Worm (Caenorhabditis elegans): ENCODE results near the gene C33H5.13.

C33H5.13 gene

DNA sequence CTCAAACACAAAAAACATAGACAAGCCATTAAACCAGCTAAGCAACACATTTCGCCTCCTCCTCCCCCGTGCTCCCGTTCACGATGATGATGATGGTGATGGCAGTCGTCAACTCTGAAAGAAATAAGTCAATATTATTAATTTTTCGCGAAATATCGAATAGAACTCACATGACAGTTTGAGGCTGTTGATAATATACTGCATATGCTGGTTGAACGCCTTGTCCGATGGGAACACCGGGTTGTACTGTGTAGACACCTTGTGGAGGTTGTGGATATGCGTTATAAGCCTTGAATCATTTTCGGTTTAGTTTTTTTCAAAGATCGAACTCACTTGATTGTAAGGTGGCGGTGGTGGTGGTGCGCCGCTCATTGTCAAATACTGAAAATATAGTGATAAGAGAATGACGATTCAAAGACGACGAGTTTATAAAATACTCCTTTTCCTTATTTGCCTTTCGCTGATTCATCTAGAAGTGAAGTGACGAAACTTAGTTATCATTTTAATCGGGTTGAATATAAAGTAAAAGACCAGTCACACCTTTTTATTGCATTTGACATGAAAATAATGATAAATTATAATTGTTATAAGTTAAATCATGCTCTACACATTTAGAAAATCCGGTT lies at the start of gene C33H5.13:
C33H5.13 (minus strand) TSS at position 443 of the 626 bp plus-strand sequence.
- TF ChIP-seq spr-1 (tag; optimal IDR thresholded peaks at IDR 0.05) (no peak), zfp-2 (tag; optimal IDR thresholded peaks at IDR 0.05) (no peak), nhr-10 (tag; optimal IDR thresholded peaks at IDR 0.05) (no peak), D1046.2 (GFP tag; IDR thresholded peaks at IDR 0.05) (no peak), Y105C5A.15 (GFP tag; IDR thresholded peaks at IDR 0.05) (no peak), php-3 (GFP tag; IDR thresholded peaks at IDR 0.05) (no peak), T26A8.4 (GFP tag; IDR thresholded peaks at IDR 0.05) (no peak), lir-3 (tag; optimal IDR thresholded peaks at IDR 0.05) (no peak), skn-1 (tag; optimal IDR thresholded peaks at IDR 0.05) (no peak), R02D3.7 (tag; optimal IDR thresholded peaks at IDR 0.05) (no peak), Y75B8A.6 (GFP tag; IDR thresholded peaks at IDR 0.05) (no peak), dpl-1 (GFP tag; optimal IDR thresholded peaks at IDR 0.05) (no peak), hmg-1.1 (GFP tag; IDR thresholded peaks at IDR 0.05) (no peak), madf-9 (GFP tag; conservative IDR thresholded peaks at IDR 0.05) (no peak), nhr-77 (tag; optimal IDR thresholded peaks at IDR 0.05) (peak; percentile 43), lin-38 (GFP tag; IDR thresholded peaks at IDR 0.05) (no peak), daf-8 (GFP tag; IDR thresholded peaks at IDR 0.05) (no peak), ceh-82 (tag; optimal IDR thresholded peaks at IDR 0.05) (no peak), mes-2 (tag; optimal IDR thresholded peaks at IDR 0.05; ENCODE audit: poor library complexity, severe bottlenecking) (no peak), nhr-76 (tag; optimal IDR thresholded peaks at IDR 0.05) (no peak), mdl-1 (tag; optimal IDR thresholded peaks at IDR 0.05) (no peak), spr-3 (GFP tag; optimal IDR thresholded peaks at IDR 0.05) (no peak), ceh-28 (tag; optimal IDR thresholded peaks at IDR 0.05) (no peak), fkh-10 (GFP tag; optimal IDR thresholded peaks at IDR 0.05) (no peak), daf-19 (GFP tag; conservative IDR thresholded peaks at IDR 0.05) (no peak), dmd-6 (GFP tag; IDR thresholded peaks at IDR 0.05) (peak; percentile 8; the same call in 1 of the 2 replicates), arid-1 (GFP tag; conservative IDR thresholded peaks at IDR 0.05) (no peak), hlh-30 (tag; optimal IDR thresholded peaks at IDR 0.05; ENCODE audit: insufficient read depth) (no peak), pqm-1 (tag; optimal IDR thresholded peaks at IDR 0.05) (peak; percentile 90), lim-7 (GFP tag; IDR thresholded peaks at IDR 0.05) (no peak), daf-16 (GFP tag; optimal IDR thresholded peaks at IDR 0.05) (no peak), daf-16 (tag; optimal IDR thresholded peaks at IDR 0.05) (peak; percentile 44), lin-29 (GFP tag; IDR thresholded peaks at IDR 0.05) (no peak), ceh-44 (GFP tag; IDR thresholded peaks at IDR 0.05) (no peak), ama-1 (optimal IDR thresholded peaks at IDR 0.05) (no peak), zip-11 (GFP tag; IDR thresholded peaks at IDR 0.05) (no peak), hif-1 (tag; optimal IDR thresholded peaks at IDR 0.05) (no peak), ZK546.5 (tag; optimal IDR thresholded peaks at IDR 0.05) (no peak), zag-1 (tag; optimal IDR thresholded peaks at IDR 0.05) (no peak), aha-1 (tag) (peak; percentile 71), lsy-2 (tag; optimal IDR thresholded peaks at IDR 0.05) (peak in 1 of 2 experiments; percentile 18), set-16 (GFP tag; IDR thresholded peaks at IDR 0.05) (no peak), egl-43 (GFP tag; IDR thresholded peaks at IDR 0.05) (no peak), daf-12 (tag; optimal IDR thresholded peaks at IDR 0.05) (no peak), gei-8 (GFP tag; optimal IDR thresholded peaks at IDR 0.05) (no peak), dve-1 (tag; optimal IDR thresholded peaks at IDR 0.05; ENCODE audit: insufficient read depth) (peak; percentile 50), nhr-28 (tag; optimal IDR thresholded peaks at IDR 0.05) (peak; percentile 49), unc-130 (GFP tag; optimal IDR thresholded peaks at IDR 0.05) (no peak), ces-1 (GFP tag; optimal IDR thresholded peaks at IDR 0.05) (no peak), unc-62 (GFP tag; optimal IDR thresholded peaks at IDR 0.05 in 1 of 2) (no peak), unc-62 (tag; optimal IDR thresholded peaks at IDR 0.05) (no peak), aly-2 (tag; optimal IDR thresholded peaks at IDR 0.05) (no peak), nhr-48 (tag; optimal IDR thresholded peaks at IDR 0.05) (no peak)
